Fruit fly (Drosophila melanogaster) whole organism, pupa: ENCODE measurements around the gene CG11710.

Experiments used
- CG10348 ChIP-seq: fragments of 200-800 bp; sonication (Bioruptor generic); IDR thresholded peaks from 2 replicates; pipeline ENCODE4 v1.3.6; 2022; ENCODE audit warnings: missing biosample characterization, missing genetic modification characterization
- CG12605 ChIP-seq: fragments of 200-800 bp; sonication (Bioruptor generic); IDR thresholded peaks from 2 replicates; pipeline ENCODE4 v1.3.6; 2022; ENCODE audit warnings: missing biosample characterization, missing genetic modification characterization
- CG13204 ChIP-seq: fragments of 200-800 bp; sonication (Bioruptor generic); optimal IDR thresholded peaks from 2 replicates; lab custom pipeline; 2018; ENCODE audit warnings: missing biosample characterization, mild to moderate bottlenecking, missing genetic modification characterization, moderate library complexity
- CG14655 ChIP-seq: fragments of 200-800 bp; sonication (Bioruptor generic); optimal IDR thresholded peaks from 3 replicates; lab custom pipeline; 2017; ENCODE audit warnings: mild to moderate bottlenecking, missing biosample characterization, missing genetic modification reagents, missing genetic modification characterization
- CG15710 ChIP-seq: fragments of 200-800 bp; sonication (Bioruptor generic); optimal IDR thresholded peaks from 2 replicates; lab custom pipeline; 2018; ENCODE audit warnings: missing biosample characterization, mild to moderate bottlenecking, missing genetic modification characterization, moderate library complexity
- CG34367 ChIP-seq: fragments of 200-800 bp; sonication (Bioruptor generic); optimal IDR thresholded peaks from 2 replicates; lab custom pipeline; 2018; ENCODE audit warnings: missing biosample characterization, mild to moderate bottlenecking, missing genetic modification characterization
- CG8301 ChIP-seq: fragments of 200-800 bp; sonication (Bioruptor generic); optimal IDR thresholded peaks from 2 replicates; lab custom pipeline; 2018; ENCODE audit warnings: missing biosample characterization, mild to moderate bottlenecking, missing genetic modification characterization
- D1 ChIP-seq: fragments of 200-800 bp; sonication (Bioruptor generic); optimal IDR thresholded peaks from 2 replicates; lab custom pipeline; 2018; ENCODE audit warnings: missing biosample characterization, mild to moderate bottlenecking, missing genetic modification characterization, moderate library complexity
- EcR ChIP-seq: fragments of 200-800 bp; sonication (Bioruptor generic); optimal IDR thresholded peaks from 3 replicates; lab custom pipeline; 2019; ENCODE audit warnings: missing biosample characterization, missing genetic modification characterization, mild to moderate bottlenecking, moderate library complexity, missing genetic modification reagents
- Pif1A ChIP-seq: fragments of 200-800 bp; sonication (Bioruptor generic); optimal IDR thresholded peaks from 3 replicates; lab custom pipeline; 2016; ENCODE audit warnings: missing biosample characterization, missing genetic modification characterization
- Snoo ChIP-seq: fragments of 200-800 bp; sonication (Bioruptor generic); optimal IDR thresholded peaks from 3 replicates; lab custom pipeline; 2017; ENCODE audit warnings: missing biosample characterization, mild to moderate bottlenecking, missing genetic modification characterization, inconsistent platforms
- fd96Ca ChIP-seq: fragments of 200-800 bp; sonication (Bioruptor generic); IDR thresholded peaks from 3 replicates; pipeline ENCODE4 v1.3.6; 2022; ENCODE audit warnings: missing biosample characterization, missing genetic modification characterization
- gl ChIP-seq: fragments of 200-800 bp; sonication (Bioruptor generic); optimal IDR thresholded peaks from 2 replicates; lab custom pipeline; 2018; ENCODE audit warnings: missing biosample characterization, mild to moderate bottlenecking, missing genetic modification characterization
- rn ChIP-seq: fragments of 200-800 bp; sonication (Bioruptor generic); IDR thresholded peaks from 2 replicates; pipeline ENCODE4 v1.3.6; 2022; ENCODE audit warnings: missing biosample characterization, missing genetic modification characterization

DNA sequence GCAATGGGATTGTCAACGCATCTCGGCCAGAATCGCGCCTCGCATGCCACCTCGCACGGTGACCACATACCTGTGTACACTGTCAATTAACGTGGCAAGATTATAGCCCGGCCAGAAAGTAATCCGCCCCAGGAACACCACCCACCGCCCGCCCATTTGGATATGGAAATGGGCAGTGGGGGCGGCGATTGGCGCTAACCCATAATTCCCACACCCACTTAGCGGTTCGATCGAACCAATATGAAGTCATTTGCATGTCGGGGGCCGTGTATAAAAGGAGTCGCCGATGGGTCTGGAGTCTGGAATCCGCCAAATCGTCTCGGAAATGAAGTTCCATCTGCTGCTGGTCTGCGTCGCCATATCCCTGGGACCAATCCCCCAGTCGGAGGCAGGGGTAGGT, 14.0 kb downstream of the CG11710 start, which contains the start of gene Obp19a:
- TF ChIP-seq CG34367 (tag; lab: Kevin White, UChicago) = no peak
- TF ChIP-seq fd96Ca = no peak
- TF ChIP-seq EcR (GFP tag; lab: Kevin White, UChicago) = no peak
- no peak for TF ChIP-seq CG14655
- TF ChIP-seq CG8301 (tag; lab: Kevin White, UChicago) = no peak
- no peak for TF ChIP-seq CG15710
- no peak for TF ChIP-seq CG13204 (GFP tag; lab: Kevin White, UChicago)
- TF ChIP-seq Snoo (tag; lab: Kevin White, UChicago) = no peak
- no peak for TF ChIP-seq CG12605
- no peak for TF ChIP-seq CG10348 (GFP tag; lab: Robert Waterston, UW)
- no peak for TF ChIP-seq Pif1A
- no peak for TF ChIP-seq rn (GFP tag; lab: Robert Waterston, UW)
- no peak for TF ChIP-seq gl
- no peak for TF ChIP-seq D1 (tag; lab: Kevin White, UChicago)
